4 fruit fly cellular contexts compared by ENCODE assay signal in the genomic region with DNA sequence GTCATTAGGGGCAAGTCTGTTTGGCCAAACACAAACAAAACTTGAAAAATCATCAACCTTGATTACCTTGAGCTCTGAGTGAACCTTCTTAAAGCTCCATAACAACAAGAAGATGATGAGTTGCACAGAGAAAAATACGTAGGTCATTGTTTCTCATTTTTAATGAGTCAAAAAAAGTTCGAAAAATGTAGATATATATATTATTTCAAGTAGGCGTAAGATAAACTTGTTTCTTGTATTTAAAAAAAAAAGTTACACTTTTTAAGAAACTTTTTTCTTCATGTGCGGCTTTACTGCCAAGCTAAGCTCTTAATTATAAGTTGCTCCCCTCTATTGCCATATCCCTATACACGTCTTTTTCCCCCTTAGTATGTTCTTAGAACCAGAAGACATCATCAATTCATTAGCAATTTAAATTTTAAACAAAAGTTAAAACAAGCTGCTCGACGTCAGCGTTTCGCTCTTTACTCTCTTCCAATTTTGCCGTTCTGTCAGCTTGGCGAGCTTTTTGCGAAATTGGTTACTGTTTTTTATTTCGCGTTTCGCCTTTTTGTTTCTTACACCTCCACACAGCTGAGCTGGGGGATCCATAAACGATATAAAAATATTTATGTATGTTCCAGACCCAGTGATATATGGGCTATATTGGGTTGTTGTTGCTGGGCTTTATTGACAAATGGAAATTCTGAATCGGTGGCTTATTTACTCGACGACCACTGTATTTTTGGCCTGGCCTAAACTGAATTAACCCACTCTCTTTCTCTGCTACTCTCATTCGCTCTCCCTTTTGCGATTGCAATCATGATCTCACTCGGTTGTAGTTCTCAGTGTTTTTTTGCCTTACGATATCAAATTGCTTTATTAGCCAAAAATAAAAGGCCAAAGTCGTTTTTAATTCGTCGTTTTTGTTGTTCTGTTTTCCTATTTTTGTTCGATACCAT.
TF ChIP-seq lines count a peak whose summit lies in the region.

No protein-coding gene starts in this region.

TF ChIP-seq in whole organism, adult, 20 proteins besides CTCF, POLR2A, EP300 and RAD21 (continued from another document):
- TF ChIP-seq CG7101 (tag; optimal IDR thresholded peaks at IDR 0.05; lab: Kevin White, UChicago) (no peak), ovo (GFP tag; optimal IDR thresholded peaks at IDR 0.05; lab: Kevin White, UChicago) (no peak), CG11617 (GFP tag; optimal IDR thresholded peaks at IDR 0.05; lab: Kevin White, UChicago) (no peak), cic (GFP tag; optimal IDR thresholded peaks at IDR 0.05; lab: Kevin White, UChicago) (no peak)

TF ChIP-seq in whole organism, embryonic, 481 proteins besides CTCF, POLR2A, EP300 and RAD21 (continued from another document and continues in another):
- TF ChIP-seq ftz-f1 (GFP tag; optimal IDR thresholded peaks at IDR 0.05; lab: Kevin White, UChicago) (no peak), CG17361 (GFP tag; IDR thresholded peaks at IDR 0.05; lab: Robert Waterston, UW) (peak; percentile 70; the same call in 2 of the 3 replicates), klu (GFP tag; IDR thresholded peaks at IDR 0.05; lab: Robert Waterston, UW) (peak; percentile 57), CG17385 (GFP tag; optimal IDR thresholded peaks at IDR 0.05; lab: Kevin White, UChicago) (peak; percentile 33), tin (GFP tag; optimal IDR thresholded peaks at IDR 0.05; lab: Kevin White, UChicago) (peak; percentile 42), Aef1 (GFP tag; IDR thresholded peaks at IDR 0.05; lab: Robert Waterston, UW) (peak; percentile 71), gce (GFP tag; IDR thresholded peaks at IDR 0.05; lab: Robert Waterston, UW) (0 out of 3 replicates have a peak, but pooled peaks have one; percentile 16), Camta (GFP tag; optimal IDR thresholded peaks at IDR 0.05; lab: Kevin White, UChicago) (no peak), CG4282 (GFP tag; optimal IDR thresholded peaks at IDR 0.05; lab: Kevin White, UChicago) (no peak), CG3995 (GFP tag; optimal IDR thresholded peaks at IDR 0.05; lab: Kevin White, UChicago) (no peak), toy (GFP tag; IDR thresholded peaks at IDR 0.05; lab: Robert Waterston, UW) (peak; percentile 79), CG8359 (GFP tag; optimal IDR thresholded peaks at IDR 0.05; lab: Kevin White, UChicago; ENCODE audit: borderline replicate concordance) (peak; percentile 6), CG7745 (tag; optimal IDR thresholded peaks at IDR 0.05; lab: Kevin White, UChicago) (no peak), CG4617 (GFP tag; optimal IDR thresholded peaks at IDR 0.05; lab: Kevin White, UChicago; ENCODE audit: borderline replicate concordance) (no peak), zf30C (GFP tag; optimal IDR thresholded peaks at IDR 0.05; lab: Kevin White, UChicago) (peak; percentile 21), CG12659 (GFP tag; optimal IDR thresholded peaks at IDR 0.05; lab: Kevin White, UChicago) (peak; percentile 28), gem (tag; optimal IDR thresholded peaks at IDR 0.05; lab: Kevin White, UChicago) (peak; percentile 75), wdn (GFP tag; IDR thresholded peaks at IDR 0.05; lab: Robert Waterston, UW) (peak; percentile 76), Max (GFP tag; optimal IDR thresholded peaks at IDR 0.05; lab: Kevin White, UChicago) (no peak), Oli (tag; optimal IDR thresholded peaks at IDR 0.05; lab: Kevin White, UChicago) (peak; percentile 19), Med (GFP tag; lab: Kevin White, UChicago) (peak; percentile 77), CG11085 (GFP tag; IDR thresholded peaks at IDR 0.05; lab: Robert Waterston, UW) (peak; percentile 61), CG15514 (GFP tag; optimal IDR thresholded peaks at IDR 0.05; lab: Kevin White, UChicago) (peak; percentile 36), en (GFP tag; optimal IDR thresholded peaks at IDR 0.05; lab: Kevin White, UChicago) (no peak), Hsf (GFP tag; optimal IDR thresholded peaks at IDR 0.05; lab: Kevin White, UChicago) (peak; percentile 49), caup (GFP tag; optimal IDR thresholded peaks at IDR 0.05; lab: Kevin White, UChicago; ENCODE audit: severe bottlenecking) (peak; percentile 63), CG8388 (GFP tag; optimal IDR thresholded peaks at IDR 0.05; lab: Kevin White, UChicago) (peak; percentile 50), CG3838 (GFP tag; optimal IDR thresholded peaks at IDR 0.05; lab: Kevin White, UChicago) (no peak), CG30020 (tag; optimal IDR thresholded peaks at IDR 0.05; lab: Kevin White, UChicago) (no peak), Elba2 (GFP tag; optimal IDR thresholded peaks at IDR 0.05; lab: Kevin White, UChicago) (no peak), CG15011 (GFP tag; optimal IDR thresholded peaks at IDR 0.05; lab: Kevin White, UChicago) (no peak), slou (GFP tag; optimal IDR thresholded peaks at IDR 0.05; lab: Kevin White, UChicago) (peak; percentile 8), CG4854 (GFP tag; optimal IDR thresholded peaks at IDR 0.05; lab: Kevin White, UChicago) (no peak), lbe (GFP tag; optimal IDR thresholded peaks at IDR 0.05; lab: Kevin White, UChicago) (peak; percentile 52), Scr (GFP tag; IDR thresholded peaks at IDR 0.05; lab: Robert Waterston, UW; ENCODE audit: partially characterized antibody) (no peak), C15 (GFP tag; IDR thresholded peaks at IDR 0.05; lab: Robert Waterston, UW) (0 out of 3 replicates have a peak, but pooled peaks have one; percentile 48), Gug (GFP tag; IDR thresholded peaks at IDR 0.05; lab: Robert Waterston, UW) (peak; percentile 43; the same call in 1 of the 4 replicates)

TF ChIP-seq in whole organism, prepupa, 60 proteins besides CTCF, POLR2A, EP300 and RAD21 (continued from another document):
- TF ChIP-seq Met (GFP tag; optimal IDR thresholded peaks at IDR 0.05; lab: Kevin White, UChicago) (peak; percentile 56), Eip75B (GFP tag; optimal IDR thresholded peaks at IDR 0.05; lab: Kevin White, UChicago) (peak; percentile 55), CG11762 (GFP tag; optimal IDR thresholded peaks at IDR 0.05; lab: Kevin White, UChicago; ENCODE audit: insufficient read depth) (peak; percentile 11), CG8119 (GFP tag; IDR thresholded peaks at IDR 0.05; lab: Robert Waterston, UW) (peak; percentile 43; the same call in 1 of the 3 replicates), esn (GFP tag; optimal IDR thresholded peaks at IDR 0.05; lab: Kevin White, UChicago) (peak; percentile 72), CG1621 (tag; optimal IDR thresholded peaks at IDR 0.05; lab: Kevin White, UChicago) (no peak), pdm3 (GFP tag; optimal IDR thresholded peaks at IDR 0.05; lab: Kevin White, UChicago) (peak; percentile 23), CG6808 (GFP tag; optimal IDR thresholded peaks at IDR 0.05; lab: Kevin White, UChicago) (peak; percentile 10), CG11294 (GFP tag; IDR thresholded peaks at IDR 0.05; lab: Robert Waterston, UW) (peak; percentile 54), CG6792 (GFP tag; optimal IDR thresholded peaks at IDR 0.05; lab: Kevin White, UChicago) (peak; percentile 22), CG9139 (GFP tag; optimal IDR thresholded peaks at IDR 0.05; lab: Kevin White, UChicago) (no peak), CG11902 (GFP tag; optimal IDR thresholded peaks at IDR 0.05; lab: Kevin White, UChicago) (peak; percentile 14), CG31627 (GFP tag; optimal IDR thresholded peaks at IDR 0.05; lab: Kevin White, UChicago) (peak; percentile 28), CG10631 (GFP tag; optimal IDR thresholded peaks at IDR 0.05; lab: Kevin White, UChicago) (peak; percentile 56), Sox14 (GFP tag; optimal IDR thresholded peaks at IDR 0.05; lab: Kevin White, UChicago) (peak; percentile 30), Lpt (GFP tag; optimal IDR thresholded peaks at IDR 0.05; lab: Kevin White, UChicago) (no peak), eg (GFP tag; IDR thresholded peaks at IDR 0.05; lab: Robert Waterston, UW) (peak; percentile 66; the same call in 2 of the 3 replicates), Ets96B (tag; optimal IDR thresholded peaks at IDR 0.05; lab: Kevin White, UChicago) (peak; percentile 15), CG7368 (GFP tag; optimal IDR thresholded peaks at IDR 0.05; lab: Kevin White, UChicago) (no peak), Blimp-1 (GFP tag; optimal IDR thresholded peaks at IDR 0.05; lab: Kevin White, UChicago) (peak; percentile 2), Eip78C (GFP tag; lab: Kevin White, UChicago) (peak; percentile 85), Hr39 (GFP tag; optimal IDR thresholded peaks at IDR 0.05; lab: Kevin White, UChicago) (peak; percentile 44), topi (GFP tag; optimal IDR thresholded peaks at IDR 0.05; lab: Kevin White, UChicago) (peak; percentile 62), CG8319 (GFP tag; optimal IDR thresholded peaks at IDR 0.05; lab: Kevin White, UChicago) (peak; percentile 33), svp (GFP tag; lab: Kevin White, UChicago) (no peak), net (GFP tag; optimal IDR thresholded peaks at IDR 0.05; lab: Kevin White, UChicago) (no peak), CG3919 (GFP tag; optimal IDR thresholded peaks at IDR 0.05; lab: Kevin White, UChicago) (peak; percentile 56), achi (GFP tag; optimal IDR thresholded peaks at IDR 0.05; lab: Kevin White, UChicago) (peak; percentile 39), spab (GFP tag; optimal IDR thresholded peaks at IDR 0.05; lab: Kevin White, UChicago) (no peak), Gug (GFP tag; IDR thresholded peaks at IDR 0.05; lab: Robert Waterston, UW) (peak; percentile 46; the same call in 1 of the 2 replicates), CG6163 (GFP tag; IDR thresholded peaks at IDR 0.05; lab: Robert Waterston, UW) (peak; percentile 70; the same call in 2 of the 3 replicates), CG32006 (GFP tag; optimal IDR thresholded peaks at IDR 0.05; lab: Kevin White, UChicago) (peak; percentile 48), lz (GFP tag; optimal IDR thresholded peaks at IDR 0.05; lab: Kevin White, UChicago) (peak; percentile 41), salr (GFP tag; optimal IDR thresholded peaks at IDR 0.05; lab: Kevin White, UChicago) (peak in 1 of 2 experiments; percentile 16), CG3032 (tag; optimal IDR thresholded peaks at IDR 0.05; lab: Kevin White, UChicago) (peak; percentile 28), CG8632 (GFP tag; optimal IDR thresholded peaks at IDR 0.05; lab: Kevin White, UChicago) (peak; percentile 18), cyc (GFP tag; optimal IDR thresholded peaks at IDR 0.05; lab: Kevin White, UChicago) (peak; percentile 18), CG16779 (tag; optimal IDR thresholded peaks at IDR 0.05; lab: Kevin White, UChicago) (no peak), CG34406 (GFP tag; optimal IDR thresholded peaks at IDR 0.05; lab: Kevin White, UChicago) (peak; percentile 29)

TF ChIP-seq in whole organism, wandering third instar larva, 38 proteins besides CTCF, POLR2A, EP300 and RAD21 (continued from another document):
- TF ChIP-seq Hr83 (GFP tag; optimal IDR thresholded peaks at IDR 0.05; lab: Kevin White, UChicago; ENCODE audit: poor library complexity, severe bottlenecking) (peak; percentile 97), GATAd (GFP tag; optimal IDR thresholded peaks at IDR 0.05; lab: Kevin White, UChicago) (peak; percentile 15), Rel (GFP tag; optimal IDR thresholded peaks at IDR 0.05; lab: Kevin White, UChicago) (no peak), Rel (tag; optimal IDR thresholded peaks at IDR 0.05; lab: Kevin White, UChicago) (peak; percentile 9), Hnf4 (GFP tag; optimal IDR thresholded peaks at IDR 0.05; lab: Kevin White, UChicago) (peak; percentile 50), Mio (GFP tag; optimal IDR thresholded peaks at IDR 0.05; lab: Kevin White, UChicago) (no peak), dl (GFP tag; optimal IDR thresholded peaks at IDR 0.05; lab: Kevin White, UChicago; ENCODE audit: insufficient read depth in 1 of 2, partially characterized antibody in 2 of 2) (peak; percentile 3 to 35), psq (GFP tag; optimal IDR thresholded peaks at IDR 0.05; lab: Kevin White, UChicago) (peak; percentile 33), CG9705 (GFP tag; optimal IDR thresholded peaks at IDR 0.05; lab: Kevin White, UChicago) (peak; percentile 52), Vsx2 (GFP tag; optimal IDR thresholded peaks at IDR 0.05; lab: Kevin White, UChicago; ENCODE audit: partially characterized antibody) (peak; percentile 6), br (GFP tag; optimal IDR thresholded peaks at IDR 0.05; lab: Kevin White, UChicago) (peak; percentile 54), foxo (GFP tag; optimal IDR thresholded peaks at IDR 0.05; lab: Kevin White, UChicago) (peak in 1 of 2 experiments; percentile 56), Sp1 (GFP tag; optimal IDR thresholded peaks at IDR 0.05; lab: Kevin White, UChicago) (peak; percentile 56), dsf (GFP tag; optimal IDR thresholded peaks at IDR 0.05; lab: Kevin White, UChicago; ENCODE audit: borderline replicate concordance) (no peak), CrebA (GFP tag; optimal IDR thresholded peaks at IDR 0.05; lab: Kevin White, UChicago; ENCODE audit: borderline replicate concordance) (no peak), woc (GFP tag; optimal IDR thresholded peaks at IDR 0.05; lab: Kevin White, UChicago) (peak; percentile 12), pan (optimal IDR thresholded peaks at IDR 0.05; lab: Kevin White, UChicago) (no peak), Dif (GFP tag; optimal IDR thresholded peaks at IDR 0.05; lab: Kevin White, UChicago; ENCODE audit: partially characterized antibody) (peak; percentile 41)
